Fruit fly (Drosophila melanogaster) whole organism, wandering third instar larva: ENCODE results near the gene CG31464.

Experiments used
- Abd-B ChIP-seq: fragments of >200 bp; optimal IDR thresholded peaks from 2 replicates; lab custom pipeline; 2017; ENCODE audit warnings: missing biosample characterization, missing genetic modification characterization
- CG32264 ChIP-seq: fragments of 200-800 bp; sonication (Bioruptor generic); optimal IDR thresholded peaks from 2 replicates; lab custom pipeline; 2016; ENCODE audit warnings: missing biosample characterization, missing genetic modification characterization
- CG9705 ChIP-seq: fragments of 200-800 bp; sonication (Bioruptor generic); optimal IDR thresholded peaks from 2 replicates; lab custom pipeline; 2018; ENCODE audit warnings: missing biosample characterization, mild to moderate bottlenecking, missing genetic modification characterization
- CrebA ChIP-seq: fragments of 200-800 bp; sonication (Bioruptor generic); optimal IDR thresholded peaks from 2 replicates; lab custom pipeline; 2016; ENCODE audit warnings: missing biosample characterization, mild to moderate bottlenecking, missing genetic modification characterization, borderline replicate concordance
- Dfd ChIP-seq: fragments of >200 bp; optimal IDR thresholded peaks from 2 replicates; lab custom pipeline; 2017; ENCODE audit warnings: missing biosample characterization, missing genetic modification characterization
- Dif ChIP-seq: fragments of 200-275, 200-300 bp; sonication (Bioruptor generic); optimal IDR thresholded peaks from 2 replicates; lab custom pipeline; 2018; ENCODE audit warnings: missing biosample characterization, missing genetic modification characterization; ENCODE audit not compliant: partially characterized antibody
- GATAd ChIP-seq: sonication (Bioruptor generic); optimal IDR thresholded peaks from 2 replicates; lab custom pipeline; 2016; ENCODE audit warnings: missing biosample characterization, missing genetic modification characterization
- HLH106 ChIP-seq: fragments of 200-800 bp; optimal IDR thresholded peaks from 3 replicates; lab custom pipeline; 2019; ENCODE audit warnings: missing biosample characterization, mild to moderate bottlenecking, missing genetic modification characterization, moderate library complexity
- Hnf4 ChIP-seq: fragments of 200-800 bp; sonication (Bioruptor generic); optimal IDR thresholded peaks from 2 replicates; lab custom pipeline; 2016; ENCODE audit warnings: missing biosample characterization, mild to moderate bottlenecking, missing genetic modification characterization
- Hr78 ChIP-seq: fragments of >200 bp; optimal IDR thresholded peaks from 2 replicates; lab custom pipeline; 2017; ENCODE audit warnings: missing biosample characterization, missing genetic modification characterization
- Hr83 ChIP-seq: fragments of 200-300 bp; sonication (Bioruptor generic); optimal IDR thresholded peaks from 2 replicates; lab custom pipeline; 2016; ENCODE audit warnings: missing biosample characterization, mild to moderate bottlenecking, missing genetic modification characterization, moderate library complexity; ENCODE audit not compliant: poor library complexity, severe bottlenecking
- Jra ChIP-seq: sonication (Bioruptor generic); optimal IDR thresholded peaks from 2 replicates; lab custom pipeline; 2016; ENCODE audit warnings: missing biosample characterization, missing genetic modification characterization
- Mio ChIP-seq: sonication (Bioruptor generic); optimal IDR thresholded peaks from 2 replicates; lab custom pipeline; 2016; ENCODE audit warnings: missing biosample characterization, missing genetic modification characterization
- Myc ChIP-seq: fragments of >200 bp; optimal IDR thresholded peaks from 2 replicates; lab custom pipeline; 2017
- N ChIP-seq: fragments of >200 bp; optimal IDR thresholded peaks from 2 replicates; lab custom pipeline; 2018; ENCODE audit warnings: missing biosample characterization, missing external identifiers, missing genetic modification characterization
- OdsH ChIP-seq: fragments of 200-800 bp; sonication (Bioruptor generic); optimal IDR thresholded peaks from 2 replicates; lab custom pipeline; 2016; ENCODE audit warnings: missing biosample characterization, mild to moderate bottlenecking, missing genetic modification characterization
- Rel ChIP-seq, 2 experiments: fragments of 200-800 bp; sonication (Bioruptor generic) in 1 of 2; optimal IDR thresholded peaks; 2 replicates in 1 of 2; 3 replicates in 1 of 2; lab custom pipeline; 2016 to 2019; ENCODE audit warnings: mild to moderate bottlenecking in 2 of 2, missing biosample characterization in 2 of 2, missing genetic modification characterization in 2 of 2, moderate library complexity in 1 of 2
- Sp1 ChIP-seq: fragments of 200-800 bp; sonication (Bioruptor generic); optimal IDR thresholded peaks from 3 replicates; lab custom pipeline; 2019; ENCODE audit warnings: missing biosample characterization, mild to moderate bottlenecking, missing genetic modification characterization, moderate library complexity
- Vsx2 ChIP-seq: fragments of 200-300, 225-300 bp; sonication (Bioruptor generic); optimal IDR thresholded peaks from 2 replicates; lab custom pipeline; 2018; ENCODE audit warnings: missing biosample characterization, missing genetic modification characterization; ENCODE audit not compliant: partially characterized antibody
- br ChIP-seq: fragments of 200-800 bp; sonication (Bioruptor generic); optimal IDR thresholded peaks from 2 replicates; lab custom pipeline; 2016; ENCODE audit warnings: missing biosample characterization, missing genetic modification characterization
- brk ChIP-seq: fragments of 200-800 bp; sonication (Bioruptor generic); optimal IDR thresholded peaks from 2 replicates; lab custom pipeline; 2016; ENCODE audit warnings: missing biosample characterization, mild to moderate bottlenecking, missing genetic modification characterization
- dl ChIP-seq, 2 experiments: fragments of 175-275, 200-275 bp in 1 of 2; fragments of 200-275 bp in 1 of 2; sonication (Bioruptor generic); optimal IDR thresholded peaks; lab custom pipeline; 2018; ENCODE audit warnings: mild to moderate bottlenecking in 2 of 2, missing biosample characterization in 2 of 2, missing genetic modification characterization in 2 of 2, moderate library complexity in 2 of 2; ENCODE audit not compliant: partially characterized antibody in 2 of 2, insufficient read depth in 1 of 2
- dmrt93B ChIP-seq: fragments of 200-800 bp; sonication (Bioruptor generic); optimal IDR thresholded peaks from 2 replicates; lab custom pipeline; 2018; ENCODE audit warnings: missing biosample characterization, mild to moderate bottlenecking, missing genetic modification characterization
- dsf ChIP-seq: sonication (Bioruptor generic); optimal IDR thresholded peaks from 2 replicates; lab custom pipeline; 2016; ENCODE audit warnings: missing biosample characterization, missing genetic modification characterization, borderline replicate concordance
- ey ChIP-seq: fragments of 200-800 bp; sonication (Bioruptor generic); optimal IDR thresholded peaks from 2 replicates; lab custom pipeline; 2016; ENCODE audit warnings: missing biosample characterization, missing genetic modification characterization
- foxo ChIP-seq, 2 experiments: fragments of 200-800 bp; sonication (Bioruptor generic); optimal IDR thresholded peaks; 2 replicates in 1 of 2; 3 replicates in 1 of 2; lab custom pipeline; 2016 to 2017; ENCODE audit warnings: missing biosample characterization in 2 of 2, missing genetic modification characterization in 2 of 2
- fru ChIP-seq: fragments of 200-800 bp; sonication (Bioruptor generic); optimal IDR thresholded peaks from 3 replicates; lab custom pipeline; 2016; ENCODE audit warnings: missing biosample characterization, mild to moderate bottlenecking, missing genetic modification characterization
- h ChIP-seq: fragments of 200-800 bp; sonication (Bioruptor generic); optimal IDR thresholded peaks from 3 replicates; lab custom pipeline; 2016; ENCODE audit warnings: missing biosample characterization, mild to moderate bottlenecking, missing genetic modification characterization
- jim ChIP-seq: fragments of 175-275, 200-325 bp; sonication (Bioruptor generic); optimal IDR thresholded peaks from 2 replicates; lab custom pipeline; 2016; ENCODE audit warnings: missing biosample characterization, mild to moderate bottlenecking, missing genetic modification characterization
- lola ChIP-seq: fragments of >200 bp; optimal IDR thresholded peaks from 2 replicates; lab custom pipeline; 2017; ENCODE audit warnings: missing biosample characterization, missing genetic modification characterization
- pan ChIP-seq: fragments of >200 bp; optimal IDR thresholded peaks from 2 replicates; lab custom pipeline; 2017
- psq ChIP-seq: fragments of 200-800 bp; sonication (Bioruptor generic); optimal IDR thresholded peaks from 3 replicates; lab custom pipeline; 2017; ENCODE audit warnings: missing biosample characterization, mild to moderate bottlenecking, missing genetic modification characterization, moderate library complexity
- rgr ChIP-seq: fragments of 200-800 bp; sonication (Bioruptor generic); optimal IDR thresholded peaks from 3 replicates; lab custom pipeline; 2016; ENCODE audit warnings: missing biosample characterization, mild to moderate bottlenecking, missing genetic modification characterization
- sage ChIP-seq: fragments of 200-800 bp; sonication (Bioruptor generic); optimal IDR thresholded peaks from 2 replicates; lab custom pipeline; 2016; ENCODE audit warnings: missing biosample characterization, mild to moderate bottlenecking, missing genetic modification characterization
- sv ChIP-seq: fragments of 200-800 bp; sonication (Bioruptor generic); optimal IDR thresholded peaks from 3 replicates; lab custom pipeline; 2016; ENCODE audit warnings: missing biosample characterization, missing genetic modification characterization
- tai ChIP-seq: sonication (Bioruptor generic); optimal IDR thresholded peaks from 2 replicates; lab custom pipeline; 2016; ENCODE audit warnings: missing biosample characterization, missing genetic modification characterization
- usp ChIP-seq: fragments of >200 bp; optimal IDR thresholded peaks from 2 replicates; lab custom pipeline; 2017; ENCODE audit warnings: missing biosample characterization, missing genetic modification characterization
- woc ChIP-seq: sonication (Bioruptor generic); optimal IDR thresholded peaks from 2 replicates; lab custom pipeline; 2016; ENCODE audit warnings: missing biosample characterization, mild to moderate bottlenecking, missing genetic modification characterization

The CG31464 gene

dm6 chr3R:8261634-8262033 is 29.4 kb upstream of the CG31464 start:
- TF ChIP-seq Dfd: no peak
- TF ChIP-seq Vsx2 (GFP tag; lab: Kevin White, UChicago): peak; percentile 17
- no peak for TF ChIP-seq Hr78 (GFP tag; lab: Kevin White, UChicago)

- no peak for TF ChIP-seq tai
- no peak for TF ChIP-seq Vsx2 (GFP tag; lab: Kevin White, UChicago)
- TF ChIP-seq brk (GFP tag; lab: Kevin White, UChicago): no peak
- peak; percentile 1 for TF ChIP-seq Mio (GFP tag; lab: Kevin White, UChicago)
- no peak for TF ChIP-seq sage (GFP tag; lab: Kevin White, UChicago)
- TF ChIP-seq Sp1 (GFP tag; lab: Kevin White, UChicago): peak; percentile 84
- TF ChIP-seq OdsH (GFP tag; lab: Kevin White, UChicago): peak; percentile 73
- TF ChIP-seq pan (lab: Kevin White, UChicago): no peak
- TF ChIP-seq GATAd (GFP tag; lab: Kevin White, UChicago): peak; percentile 8
- TF ChIP-seq Dfd: no peak
- TF ChIP-seq Jra: no peak
- TF ChIP-seq psq (GFP tag; lab: Kevin White, UChicago): peak; percentile 77
- TF ChIP-seq dsf (GFP tag; lab: Kevin White, UChicago): peak; percentile 39
- TF ChIP-seq fru (GFP tag; lab: Kevin White, UChicago): peak; percentile 74
- no peak for TF ChIP-seq Dif
- peak; percentile 55 for TF ChIP-seq sv (GFP tag; lab: Kevin White, UChicago)
- peak; percentile 75 for TF ChIP-seq h (GFP tag; lab: Kevin White, UChicago)
- peak; percentile 87 for TF ChIP-seq HLH106
- no peak for TF ChIP-seq Abd-B
- peak; percentile 81 for TF ChIP-seq woc (GFP tag; lab: Kevin White, UChicago)
- no peak for TF ChIP-seq Hnf4 (GFP tag; lab: Kevin White, UChicago)
- no peak for TF ChIP-seq dl (GFP tag; optimal IDR thresholded peaks at IDR 0.05; lab: Kevin White, UChicago; ENCODE audit: insufficient read depth in 1 of 2, partially characterized antibody in 2 of 2)
- no peak for TF ChIP-seq CrebA
- TF ChIP-seq lola (GFP tag; lab: Kevin White, UChicago): no peak
- peak; percentile 64 for TF ChIP-seq CG9705 (GFP tag; lab: Kevin White, UChicago)
- TF ChIP-seq Rel (GFP tag; optimal IDR thresholded peaks at IDR 0.05; lab: Kevin White, UChicago): no peak
- TF ChIP-seq Rel (tag; optimal IDR thresholded peaks at IDR 0.05; lab: Kevin White, UChicago): peak; percentile 19
- peak; percentile 49 for TF ChIP-seq br
- peak; percentile 69 for TF ChIP-seq ey
- TF ChIP-seq Hr78 (GFP tag; lab: Kevin White, UChicago): no peak
- peak; percentile 83 for TF ChIP-seq dmrt93B
- TF ChIP-seq usp (GFP tag; lab: Kevin White, UChicago): no peak
- TF ChIP-seq Hr83: peak; percentile 73
- TF ChIP-seq jim (GFP tag; lab: Kevin White, UChicago): peak; percentile 76
- TF ChIP-seq Myc (lab: Kevin White, UChicago): no peak
- TF ChIP-seq CG32264 (GFP tag; lab: Kevin White, UChicago): no peak
- TF ChIP-seq rgr: peak; percentile 74
- no peak for TF ChIP-seq N
- peak in 1 of 2 experiments; percentile 89 for TF ChIP-seq foxo (GFP tag; optimal IDR thresholded peaks at IDR 0.05; lab: Kevin White, UChicago)
- TF ChIP-seq, all 38 proteins: peak for 20
Observed at dm6 chr3R:8264302-8265080, 26.5 kb upstream of the CG31464 start, which contains the start of the genes RPA1 and Mcm2. Gene RPA1 (minus strand): TSS chr3R:8264451. Gene Mcm2 (plus strand): TSS chr3R:8264970.

- no peak for TF ChIP-seq lola (GFP tag; lab: Kevin White, UChicago)
- no peak for TF ChIP-seq CrebA
- peak; percentile 13 for TF ChIP-seq Dif
- TF ChIP-seq Myc (lab: Kevin White, UChicago): peak; percentile 55
- TF ChIP-seq N: no peak
Observed at dm6 chr3R:8269740-8270139, 21.3 kb upstream of the CG31464 start, which contains the start of gene CG9630. Gene CG9630 (minus strand): TSS chr3R:8269896.
